Worm (Caenorhabditis elegans): ENCODE results near the gene gly-11.

ce11 chrIII:12133121-12133520 is 43.9 kb downstream of the gly-11 start:
- TF ChIP-seq elt-3 (tag; optimal IDR thresholded peaks at IDR 0.05) (no peak), isw-1 (GFP tag; IDR thresholded peaks at IDR 0.05) (no peak), nhr-237 (tag; optimal IDR thresholded peaks at IDR 0.05) (no peak), fkh-10 (GFP tag; optimal IDR thresholded peaks at IDR 0.05) (no peak), dpl-1 (GFP tag; optimal IDR thresholded peaks at IDR 0.05) (no peak), unc-86 (tag; optimal IDR thresholded peaks at IDR 0.05) (no peak), fos-1 (tag; optimal IDR thresholded peaks at IDR 0.05) (no peak), ama-1 (optimal IDR thresholded peaks at IDR 0.05) (no peak), efl-1 (optimal IDR thresholded peaks at IDR 0.05) (no peak), efl-1 (GFP tag; optimal IDR thresholded peaks at IDR 0.05 in 1 of 2) (no peak), lin-39 (tag; optimal IDR thresholded peaks at IDR 0.05) (no peak), lsy-2 (tag; optimal IDR thresholded peaks at IDR 0.05) (no peak), nhr-85 (tag) (no peak), nhr-77 (tag; optimal IDR thresholded peaks at IDR 0.05) (no peak)

All from whole organism, L1 larva.